Worm (Caenorhabditis elegans): ENCODE results near the gene T20F7.3.

T20F7.3 gene

DNA sequence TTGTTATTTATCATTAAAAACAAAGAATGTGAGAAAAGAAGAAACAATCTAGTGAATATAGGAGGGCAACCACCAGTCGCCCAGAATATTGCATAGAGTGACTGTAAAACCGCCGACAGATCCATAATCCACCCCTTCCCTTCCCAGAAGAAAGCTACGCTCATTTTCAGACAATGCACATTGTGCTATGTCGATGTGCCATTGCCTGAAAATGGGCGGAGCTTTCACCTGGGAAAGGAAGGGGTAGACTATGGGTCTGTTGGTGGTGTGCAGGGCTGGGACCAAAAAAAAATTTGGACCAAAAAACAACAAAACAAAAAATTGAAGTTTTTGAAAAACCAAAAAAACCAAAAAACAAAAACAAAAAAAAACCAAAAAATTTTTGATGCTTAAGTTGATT is 43.4 kb downstream of the T20F7.3 start, which contains the start of gene F39F10.4:
Gene F39F10.4 (minus strand): TSS at position 101 of the 400 bp plus-strand sequence.
- TF ChIP-seq dao-5 (tag; optimal IDR thresholded peaks at IDR 0.05) (no peak), W03F9.2 (tag; optimal IDR thresholded peaks at IDR 0.05) (no peak), him-1 (tag; optimal IDR thresholded peaks at IDR 0.05) (no peak)
